Fruit fly (Drosophila melanogaster): ENCODE results near the gene CG7920.
A peak's percentile ranks its signal among the peaks of the same experiment; 100 is the strongest.

Gene CG7920

DNA sequence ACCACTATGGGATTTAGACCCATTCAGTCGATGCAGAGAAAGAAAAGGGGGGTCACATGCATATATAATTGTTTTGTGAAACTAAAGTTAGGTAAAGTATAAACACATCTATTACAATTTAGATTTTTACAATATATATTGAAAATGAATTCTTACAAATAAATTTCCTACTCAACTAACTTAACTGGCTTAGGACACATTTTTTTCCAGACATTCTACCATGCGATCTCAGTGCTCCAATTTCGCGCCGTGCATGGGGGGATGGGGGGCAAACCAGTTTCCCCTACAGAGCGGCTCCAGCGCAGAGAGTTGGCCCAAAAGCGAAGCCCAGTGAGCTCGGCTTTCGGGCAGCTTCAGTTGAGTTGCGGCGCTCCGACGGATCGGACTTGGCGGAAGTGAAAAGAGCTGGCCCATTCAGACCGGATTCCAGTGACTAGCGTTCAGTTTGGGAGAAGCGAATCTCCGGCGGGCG lies 32.0 kb downstream of the CG7920 start, which contains the start of gene CG7896 (continued):
- peak; percentile 74 for TF ChIP-seq CG15269 (tag; optimal IDR thresholded peaks at IDR 0.05)
- peak; percentile 52 for TF ChIP-seq wdn (GFP tag; IDR thresholded peaks at IDR 0.05)
- peak; percentile 22 for TF ChIP-seq mirr (GFP tag; optimal IDR thresholded peaks at IDR 0.05)
- TF ChIP-seq HLHmδ (GFP tag; optimal IDR thresholded peaks at IDR 0.05), result no peak
- no peak for TF ChIP-seq Sin3A (optimal IDR thresholded peaks at IDR 0.05)
- TF ChIP-seq fu2 (GFP tag; optimal IDR thresholded peaks at IDR 0.05), result no peak
- peak; percentile 34 for TF ChIP-seq CG2116 (GFP tag; optimal IDR thresholded peaks at IDR 0.05)
- no peak for TF ChIP-seq CG7786 (GFP tag; optimal IDR thresholded peaks at IDR 0.05)
- TF ChIP-seq Taf1 (GFP tag; IDR thresholded peaks at IDR 0.05), result peak; percentile 71
- TF ChIP-seq CG7372 (GFP tag; IDR thresholded peaks at IDR 0.05), result peak; percentile 75
- no peak for TF ChIP-seq CG9797 (GFP tag; optimal IDR thresholded peaks at IDR 0.05)
- TF ChIP-seq bowl (GFP tag; IDR thresholded peaks at IDR 0.05), result no peak
- peak; percentile 71 for TF ChIP-seq Deaf1 (tag; optimal IDR thresholded peaks at IDR 0.05)
- TF ChIP-seq CG7271 (tag; optimal IDR thresholded peaks at IDR 0.05), result no peak
- TF ChIP-seq CG9609 (GFP tag; optimal IDR thresholded peaks at IDR 0.05), result no peak
- peak; percentile 20 for TF ChIP-seq bab2 (GFP tag; optimal IDR thresholded peaks at IDR 0.05)
- no peak for TF ChIP-seq tx (GFP tag; optimal IDR thresholded peaks at IDR 0.05)
- no peak for TF ChIP-seq Dad (GFP tag; optimal IDR thresholded peaks at IDR 0.05)
- TF ChIP-seq CG17612 (GFP tag; IDR thresholded peaks at IDR 0.05), result peak; percentile 67
- peak; percentile 38 for TF ChIP-seq CG12942 (GFP tag; optimal IDR thresholded peaks at IDR 0.05)
- TF ChIP-seq Atf6 (GFP tag; IDR thresholded peaks at IDR 0.05), result peak; percentile 80
- no peak for TF ChIP-seq CG4854 (GFP tag; optimal IDR thresholded peaks at IDR 0.05)
- no peak for TF ChIP-seq CG7987 (GFP tag; optimal IDR thresholded peaks at IDR 0.05)
- TF ChIP-seq eve (GFP tag; optimal IDR thresholded peaks at IDR 0.05), result no peak
- TF ChIP-seq CG1024 (GFP tag; IDR thresholded peaks at IDR 0.05), result no peak
- no peak for TF ChIP-seq Dfd (GFP tag; optimal IDR thresholded peaks at IDR 0.05)
- peak; percentile 47 for TF ChIP-seq ATbp (GFP tag; optimal IDR thresholded peaks at IDR 0.05)
- peak; percentile 79 for TF ChIP-seq gem (tag; optimal IDR thresholded peaks at IDR 0.05)
- no peak for TF ChIP-seq her (GFP tag; optimal IDR thresholded peaks at IDR 0.05)
- TF ChIP-seq CG5180 (GFP tag; optimal IDR thresholded peaks at IDR 0.05), result peak; percentile 40
- TF ChIP-seq Neu2 (GFP tag; optimal IDR thresholded peaks at IDR 0.05; ENCODE audit: borderline replicate concordance), result no peak
- no peak for TF ChIP-seq fd64A (GFP tag; optimal IDR thresholded peaks at IDR 0.05)
- peak; percentile 94 for TF ChIP-seq row (GFP tag; IDR thresholded peaks at IDR 0.05)
- no peak for TF ChIP-seq mld (GFP tag; IDR thresholded peaks at IDR 0.05; ENCODE audit: partially characterized antibody)
- no peak for TF ChIP-seq CG13894 (tag; optimal IDR thresholded peaks at IDR 0.05)
- TF ChIP-seq Dref (GFP tag; IDR thresholded peaks at IDR 0.05), result no peak
- no peak for TF ChIP-seq wek (GFP tag; optimal IDR thresholded peaks at IDR 0.05)
- no peak for TF ChIP-seq TFAM (GFP tag; optimal IDR thresholded peaks at IDR 0.05)
- TF ChIP-seq wor (GFP tag; IDR thresholded peaks at IDR 0.05), result peak; percentile 75
- TF ChIP-seq Sry-β (GFP tag; optimal IDR thresholded peaks at IDR 0.05), result no peak
- peak; percentile 51 for TF ChIP-seq CG6854 (GFP tag; optimal IDR thresholded peaks at IDR 0.05)
- 0 out of 2 replicates have a peak, but pooled peaks have one; percentile 37 for TF ChIP-seq klu (GFP tag; IDR thresholded peaks at IDR 0.05)
- no peak for TF ChIP-seq fd102C (GFP tag; optimal IDR thresholded peaks at IDR 0.05)
- 0 out of 2 replicates have a peak, but pooled peaks have one; percentile 22 for TF ChIP-seq rib (GFP tag; IDR thresholded peaks at IDR 0.05)
- TF ChIP-seq CG7963 (GFP tag; IDR thresholded peaks at IDR 0.05; ENCODE audit: partially characterized antibody), result no peak
- TF ChIP-seq seq (GFP tag; IDR thresholded peaks at IDR 0.05), result peak; percentile 75
- TF ChIP-seq Hr78 (GFP tag; optimal IDR thresholded peaks at IDR 0.05), result peak in 1 of 2 experiments; percentile 62
- TF ChIP-seq Mrtf (GFP tag; IDR thresholded peaks at IDR 0.05), result peak; percentile 71; the same call in 1 of the 3 replicates
- peak; percentile 59 for TF ChIP-seq CG14710 (tag; optimal IDR thresholded peaks at IDR 0.05)
- peak; percentile 91 for TF ChIP-seq corto (GFP tag; optimal IDR thresholded peaks at IDR 0.05)
- TF ChIP-seq gcm (GFP tag; optimal IDR thresholded peaks at IDR 0.05), result peak; percentile 67
